Worm (Caenorhabditis elegans): ENCODE results near the gene C30H6.5.

The C30H6.5 gene

DNA sequence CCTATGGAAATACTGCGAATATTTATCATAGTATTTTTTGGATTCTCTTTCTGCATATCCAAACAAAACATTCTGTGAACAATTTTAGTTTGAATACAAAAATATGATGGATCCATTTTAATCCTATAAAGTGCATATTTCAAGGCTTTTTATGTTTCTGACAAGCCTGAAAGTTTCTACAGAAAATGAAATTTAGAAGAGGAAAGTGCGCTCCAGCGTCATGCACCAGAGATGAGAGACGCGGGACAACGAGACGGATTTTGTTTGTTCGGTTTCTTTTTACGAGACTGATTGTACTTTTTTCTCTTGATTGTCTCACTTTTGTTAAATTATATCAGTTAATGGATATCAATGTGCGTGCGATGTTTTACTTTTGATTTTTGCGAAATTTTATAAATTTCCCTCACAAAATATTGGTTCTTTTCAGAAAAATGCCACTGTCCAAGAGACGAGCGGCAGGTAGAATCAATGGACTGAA, 40.4 kb upstream of the C30H6.5 start, which contains the start of gene C49C3.6 (continued):
- TF ChIP-seq tag-97 (GFP tag; IDR thresholded peaks at IDR 0.05), result no peak
- TF ChIP-seq attf-4 (tag; optimal IDR thresholded peaks at IDR 0.05), result no peak
- TF ChIP-seq ZK546.5 (tag; optimal IDR thresholded peaks at IDR 0.05), result no peak
- peak; percentile 61; the same call in 1 of the 2 replicates for TF ChIP-seq snpc-1.2 (GFP tag; IDR thresholded peaks at IDR 0.05)
- TF ChIP-seq aha-1 (tag), result no peak
- TF ChIP-seq ceh-28 (tag; optimal IDR thresholded peaks at IDR 0.05), result no peak
- TF ChIP-seq ama-1 (optimal IDR thresholded peaks at IDR 0.05), result no peak
- no peak for TF ChIP-seq ztf-7 (tag; optimal IDR thresholded peaks at IDR 0.05)
- TF ChIP-seq lsy-2 (tag; optimal IDR thresholded peaks at IDR 0.05), result peak in 1 of 2 experiments; percentile 42
- no peak for TF ChIP-seq mxl-3 (GFP tag; optimal IDR thresholded peaks at IDR 0.05)

DNA sequence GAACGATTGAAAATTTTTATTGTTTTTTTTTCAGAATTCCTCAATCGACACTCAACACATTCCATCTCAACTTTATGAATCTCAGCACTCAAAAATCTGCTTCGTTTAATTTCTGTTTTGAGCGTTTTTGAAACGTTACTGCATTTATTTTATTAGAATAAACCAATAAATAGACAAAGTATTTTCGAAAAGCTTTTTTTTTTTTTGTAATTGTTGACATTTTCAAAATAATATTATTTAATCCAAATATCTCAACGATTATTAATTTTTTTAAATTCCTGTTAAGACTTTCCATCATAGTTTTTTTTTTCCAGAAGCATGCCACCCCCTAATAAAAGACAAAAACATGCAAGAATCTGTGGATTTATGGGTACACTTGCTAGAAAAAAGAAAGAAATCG, 39.3 kb upstream of the C30H6.5 start, which contains the start of gene C49C3.7:
TSS of gene C49C3.7 (plus strand) at position 301 of the 400 bp plus-strand sequence.
- TF ChIP-seq aha-1 (tag), result peak; percentile 86
- TF ChIP-seq ceh-82 (tag; optimal IDR thresholded peaks at IDR 0.05), result no peak

DNA sequence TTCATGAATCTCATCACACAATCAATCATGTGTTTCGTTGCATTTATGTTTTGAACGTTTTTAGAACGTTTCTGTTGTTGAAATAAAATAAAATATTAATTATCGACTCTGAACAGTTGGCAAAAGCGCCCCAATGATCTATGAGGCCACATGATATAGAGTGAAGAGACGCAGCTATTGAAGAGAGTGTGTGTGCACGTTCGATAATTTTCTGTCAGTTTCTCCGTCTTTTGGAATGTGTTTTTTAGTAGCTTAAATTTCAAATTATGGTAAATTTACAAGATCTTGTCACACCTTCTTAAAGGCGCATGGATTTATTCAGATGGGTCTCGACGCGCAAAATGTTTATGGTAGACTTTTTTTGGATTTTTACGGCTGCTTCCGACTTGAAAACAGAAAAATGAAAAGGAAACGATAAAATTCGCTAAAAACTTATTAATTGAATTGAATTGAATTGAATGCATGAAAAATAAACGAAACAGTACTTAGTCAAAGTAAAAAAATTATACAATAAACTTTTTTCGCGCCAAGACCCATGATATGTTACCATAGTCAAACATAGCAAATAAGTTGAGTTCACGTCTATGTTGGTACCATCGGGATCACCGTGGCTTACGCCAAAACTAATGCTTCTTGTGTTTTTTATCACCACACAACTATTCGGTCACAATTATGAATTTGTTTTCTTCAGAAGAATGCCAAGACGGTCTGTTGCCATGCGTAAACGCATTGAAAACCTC, 37.9 kb upstream of the C30H6.5 start, which contains the start of gene C49C3.15:
TSS of gene C49C3.15 (plus strand) at position 690 of the 740 bp plus-strand sequence.
- TF ChIP-seq dve-1 (tag; optimal IDR thresholded peaks at IDR 0.05; ENCODE audit: insufficient read depth), result peak; percentile 45
- no peak for TF ChIP-seq aly-2 (tag; optimal IDR thresholded peaks at IDR 0.05)
- TF ChIP-seq lin-38 (GFP tag; IDR thresholded peaks at IDR 0.05), result peak; percentile 48; the same call in 1 of the 2 replicates
- no peak for TF ChIP-seq F37D6.2 (tag; optimal IDR thresholded peaks at IDR 0.05)
- TF ChIP-seq daf-16 (GFP tag; optimal IDR thresholded peaks at IDR 0.05), result no peak
- peak; percentile 23 for TF ChIP-seq daf-16 (tag; optimal IDR thresholded peaks at IDR 0.05)
- peak in 1 of 2 experiments; percentile 83 for TF ChIP-seq hif-1 (tag; optimal IDR thresholded peaks at IDR 0.05)
- peak in 1 of 2 experiments; percentile 10 for TF ChIP-seq mdl-1 (tag; optimal IDR thresholded peaks at IDR 0.05)
- TF ChIP-seq zfp-3 (GFP tag; conservative IDR thresholded peaks at IDR 0.05), result no peak
- TF ChIP-seq nhr-28 (tag; optimal IDR thresholded peaks at IDR 0.05), result peak; percentile 21
- TF ChIP-seq nhr-77 (tag; optimal IDR thresholded peaks at IDR 0.05), result no peak
- TF ChIP-seq nhr-11 (tag; optimal IDR thresholded peaks at IDR 0.05), result no peak
- TF ChIP-seq mep-1 (tag; optimal IDR thresholded peaks at IDR 0.05), result peak; percentile 42
- peak; percentile 10 for TF ChIP-seq rbr-2 (tag; optimal IDR thresholded peaks at IDR 0.05)
- no peak for TF ChIP-seq snpc-4 (tag; optimal IDR thresholded peaks at IDR 0.05)
- peak; percentile 28 for TF ChIP-seq hlh-11 (tag; optimal IDR thresholded peaks at IDR 0.05)
- no peak for TF ChIP-seq nhr-10 (tag; optimal IDR thresholded peaks at IDR 0.05)
- no peak for TF ChIP-seq spr-1 (tag; optimal IDR thresholded peaks at IDR 0.05)
- no peak for TF ChIP-seq Y5F2A.4 (GFP tag; optimal IDR thresholded peaks at IDR 0.05)
- TF ChIP-seq mes-2 (tag; optimal IDR thresholded peaks at IDR 0.05; ENCODE audit: poor library complexity, severe bottlenecking), result peak; percentile 47
- no peak for TF ChIP-seq sdz-12 (GFP tag; optimal IDR thresholded peaks at IDR 0.05)
- TF ChIP-seq hmg-1.1 (GFP tag; IDR thresholded peaks at IDR 0.05), result 0 out of 2 replicates have a peak, but pooled peaks have one; percentile 8
- peak in 1 of 2 experiments; percentile 80 for TF ChIP-seq unc-62 (GFP tag; optimal IDR thresholded peaks at IDR 0.05 in 1 of 2)
- no peak for TF ChIP-seq unc-62 (tag; optimal IDR thresholded peaks at IDR 0.05)
- no peak for TF ChIP-seq madf-9 (GFP tag; conservative IDR thresholded peaks at IDR 0.05)
- no peak for TF ChIP-seq dmd-6 (GFP tag; IDR thresholded peaks at IDR 0.05)
- no peak for TF ChIP-seq nhr-76 (tag; optimal IDR thresholded peaks at IDR 0.05)
- TF ChIP-seq ceh-44 (GFP tag; IDR thresholded peaks at IDR 0.05), result no peak
- TF ChIP-seq daf-8 (GFP tag; IDR thresholded peaks at IDR 0.05), result no peak
- TF ChIP-seq nhr-41 (GFP tag; IDR thresholded peaks at IDR 0.05), result no peak
- TF ChIP-seq nhr-48 (tag; optimal IDR thresholded peaks at IDR 0.05), result no peak
- no peak for TF ChIP-seq cey-2 (tag; optimal IDR thresholded peaks at IDR 0.05; ENCODE audit: borderline replicate concordance, insufficient read depth)
- no peak for TF ChIP-seq ces-1 (GFP tag; optimal IDR thresholded peaks at IDR 0.05)
- TF ChIP-seq hlh-30 (tag; optimal IDR thresholded peaks at IDR 0.05; ENCODE audit: insufficient read depth), result peak; percentile 96
- TF ChIP-seq skn-1 (tag; optimal IDR thresholded peaks at IDR 0.05), result no peak
- TF ChIP-seq ZK546.5 (tag; optimal IDR thresholded peaks at IDR 0.05), result no peak
- no peak for TF ChIP-seq zfp-2 (tag; optimal IDR thresholded peaks at IDR 0.05)

Data from whole organism, L4 larva.